Fruit fly (Drosophila melanogaster): ENCODE data around the gene nAChRbeta1.

DNA sequence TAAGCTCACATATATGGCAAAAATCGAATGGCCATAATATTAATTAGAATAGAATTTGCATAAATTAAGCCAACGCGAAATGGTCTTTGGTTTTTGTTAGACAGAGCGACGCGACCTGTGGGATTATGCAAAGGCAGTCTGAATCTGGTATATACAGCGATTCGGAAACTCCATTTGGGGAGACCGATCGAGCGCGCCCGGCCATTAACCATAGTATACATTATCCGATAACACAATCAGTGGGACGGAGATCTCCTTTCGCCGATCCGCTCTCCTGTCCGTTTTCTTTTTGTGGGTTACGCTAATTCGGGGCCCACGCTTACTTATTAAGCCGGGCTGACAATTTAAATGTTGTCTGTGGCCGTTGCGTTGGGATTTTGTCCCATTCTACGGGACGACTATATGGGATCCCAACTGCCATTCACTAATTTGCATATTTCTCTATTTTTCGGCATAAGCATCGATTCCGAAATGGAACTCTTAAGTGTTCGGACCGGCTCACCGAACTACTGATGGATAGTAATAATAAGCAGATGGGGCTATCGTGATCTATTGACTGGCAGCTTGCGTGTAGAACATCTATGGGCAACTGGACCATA is 48.6 kb downstream of the nAChRbeta1 start:
- TF ChIP-seq psq (optimal IDR thresholded peaks at IDR 0.05) (no peak), pan (optimal IDR thresholded peaks at IDR 0.05) (no peak), CG8478 (optimal IDR thresholded peaks at IDR 0.05) (no peak)

Measured in whole organism.